Worm (Caenorhabditis elegans) whole organism, L4 larva: ENCODE data around the gene grsp-3.
A peak's percentile ranks its signal among the peaks of the same experiment; 100 is the strongest.

ENCODE experiments used
- F26F4.8 ChIP-seq: fragments of 200-800 bp; sonication (Bioruptor generic); conservative IDR thresholded peaks from 2 replicates; pipeline ENCODE4 v1.3.6; 2022; ENCODE audit warnings: missing genetic modification characterization, missing compliant biosample characterization
- F44E2.7 ChIP-seq: fragments of 200-800 bp; sonication (Bioruptor generic); IDR thresholded peaks from 2 replicates; pipeline ENCODE4 v2.1.2; 2022; ENCODE audit warnings: missing genetic modification characterization, missing compliant biosample characterization
- F49E8.2 ChIP-seq: sonication (generic microtip); optimal IDR thresholded peaks from 2 replicates; lab custom pipeline; 2016; ENCODE audit warnings: missing compliant biosample characterization, mild to moderate bottlenecking, missing genetic modification characterization, borderline replicate concordance
- R02D3.7 ChIP-seq: fragments of 150-350 bp; sonication (generic microtip); optimal IDR thresholded peaks from 3 replicates; lab custom pipeline; 2014; ENCODE audit warnings: missing biosample characterization, missing genetic modification characterization
- ZK337.2 ChIP-seq: fragments of 200-800 bp; sonication (Bioruptor generic); IDR thresholded peaks from 2 replicates; pipeline ENCODE4 v1.3.6; 2022; ENCODE audit warnings: missing genetic modification reagents, missing genetic modification characterization, missing compliant biosample characterization
- ZK546.5 ChIP-seq, 2 experiments: sonication (generic microtip); optimal IDR thresholded peaks; 2 replicates each; lab custom pipeline; 2017; ENCODE audit warnings: missing biosample characterization in 2 of 2, missing genetic modification characterization in 2 of 2
- aha-1 ChIP-seq: fragments of 150-350 bp; peaks from one replicate; lab custom pipeline; 2014; ENCODE audit warnings: missing biosample characterization, missing genetic modification characterization
- aly-2 ChIP-seq: sonication (generic microtip); optimal IDR thresholded peaks from 2 replicates; lab custom pipeline; 2018; ENCODE audit warnings: missing biosample characterization, missing genetic modification characterization
- ama-1 ChIP-seq: fragments of 150-350 bp; optimal IDR thresholded peaks from 2 replicates; lab custom pipeline; 2014; ENCODE audit warnings: inconsistent platforms, mixed read lengths
- ceh-20 ChIP-seq: fragments of 200-800 bp; sonication (Bioruptor generic); IDR thresholded peaks from 2 replicates; pipeline ENCODE4 v1.3.6; 2022; ENCODE audit warnings: missing genetic modification reagents, missing genetic modification characterization, missing compliant biosample characterization
- ceh-44 ChIP-seq: fragments of 200-800 bp; sonication (Bioruptor generic); IDR thresholded peaks from 2 replicates; pipeline ENCODE4 v1.3.6; 2022; ENCODE audit warnings: missing genetic modification reagents, missing genetic modification characterization, missing compliant biosample characterization
- ceh-62 ChIP-seq: sonication (generic microtip); optimal IDR thresholded peaks from 2 replicates; lab custom pipeline; 2017; ENCODE audit warnings: missing biosample characterization, missing genetic modification characterization
- ceh-82 ChIP-seq: sonication (generic microtip); optimal IDR thresholded peaks from 2 replicates; lab custom pipeline; 2017; ENCODE audit warnings: missing biosample characterization, missing genetic modification characterization
- daf-16 ChIP-seq, 3 experiments: sonication (generic microtip); optimal IDR thresholded peaks; 2 replicates each; lab custom pipeline; 2016 to 2017; ENCODE audit warnings: missing genetic modification characterization in 3 of 3, missing genetic modification reagents in 3 of 3, mild to moderate bottlenecking in 2 of 3, missing compliant biosample characterization in 2 of 3, missing biosample characterization in 1 of 3, moderate library complexity in 1 of 3
- daf-19 ChIP-seq: fragments of 200-800 bp; sonication (Bioruptor generic); conservative IDR thresholded peaks from 2 replicates; pipeline ENCODE4 v1.3.6; 2022; ENCODE audit warnings: missing genetic modification characterization, missing compliant biosample characterization
- dmd-8 ChIP-seq: fragments of 200-800 bp; sonication (Bioruptor generic); IDR thresholded peaks from 2 replicates; pipeline ENCODE4 v1.3.6; 2022; ENCODE audit warnings: missing genetic modification characterization, missing compliant biosample characterization
- dmd-9 ChIP-seq: fragments of 200-800 bp; sonication (Bioruptor generic); IDR thresholded peaks from 2 replicates; pipeline ENCODE4 v1.3.6; 2022; ENCODE audit warnings: missing genetic modification reagents, missing genetic modification characterization, missing compliant biosample characterization
- dpl-1 ChIP-seq: fragments of 150-350 bp; optimal IDR thresholded peaks from 2 replicates; lab custom pipeline; 2014; ENCODE audit warnings: missing biosample characterization, missing genetic modification reagents, missing genetic modification characterization
- dve-1 ChIP-seq: sonication (generic microtip); optimal IDR thresholded peaks from 2 replicates; lab custom pipeline; 2017; ENCODE audit warnings: antibody characterized with exemption, mild to moderate bottlenecking, missing genetic modification characterization, missing compliant biosample characterization; ENCODE audit not compliant: insufficient read depth
- egl-27 ChIP-seq: sonication (generic microtip); optimal IDR thresholded peaks from 3 replicates; lab custom pipeline; 2017; ENCODE audit warnings: missing biosample characterization, missing genetic modification reagents, missing genetic modification characterization
- hlh-11 ChIP-seq: fragments of 200-800 bp; sonication (Bioruptor generic); optimal IDR thresholded peaks from 2 replicates; lab custom pipeline; 2018; ENCODE audit warnings: mild to moderate bottlenecking, missing genetic modification characterization, missing compliant biosample characterization
- hlh-30 ChIP-seq: sonication (generic microtip); optimal IDR thresholded peaks from 2 replicates; lab custom pipeline; 2017; ENCODE audit warnings: antibody characterized with exemption, mild to moderate bottlenecking, missing genetic modification characterization, missing compliant biosample characterization; ENCODE audit not compliant: insufficient read depth
- jun-1 ChIP-seq: fragments of 150-350 bp; optimal IDR thresholded peaks from 2 replicates; lab custom pipeline; 2014; ENCODE audit warnings: missing biosample characterization, missing genetic modification reagents, missing genetic modification characterization
- lin-15B ChIP-seq: fragments of 150-350 bp; sonication (generic microtip); optimal IDR thresholded peaks from 3 replicates; lab custom pipeline; 2014; ENCODE audit warnings: missing biosample characterization, missing genetic modification characterization
- lin-29 ChIP-seq: fragments of 200-800 bp; sonication (Bioruptor generic); IDR thresholded peaks from 2 replicates; pipeline ENCODE4 v1.3.6; 2022; ENCODE audit warnings: missing genetic modification reagents, missing genetic modification characterization, missing compliant biosample characterization
- lin-38 ChIP-seq: fragments of 200-800 bp; sonication (Bioruptor generic); IDR thresholded peaks from 2 replicates; pipeline ENCODE4 v1.3.6; 2022; ENCODE audit warnings: missing genetic modification reagents, missing genetic modification characterization, missing compliant biosample characterization
- lsy-2 ChIP-seq, 2 experiments: fragments of 150-350 bp in 1 of 2; sonication (generic microtip) in 1 of 2; optimal IDR thresholded peaks; 2 replicates each; lab custom pipeline; 2014 to 2017; ENCODE audit warnings: missing biosample characterization in 2 of 2, missing genetic modification characterization in 2 of 2
- madf-5 ChIP-seq, 2 experiments: fragments of 200-800 bp; sonication (Bioruptor generic); IDR thresholded peaks; 2 replicates each; pipeline ENCODE4 v1.3.6; 2022; ENCODE audit warnings: missing compliant biosample characterization in 2 of 2, missing genetic modification characterization in 2 of 2
- mdl-1 ChIP-seq, 2 experiments: fragments of 150-350 bp in 1 of 2; sonication (generic microtip) in 1 of 2; optimal IDR thresholded peaks; 2 replicates each; lab custom pipeline; 2014 to 2017; ENCODE audit warnings: missing biosample characterization in 2 of 2, missing genetic modification characterization in 2 of 2
- mep-1 ChIP-seq: fragments of 150-350 bp; sonication (generic microtip); optimal IDR thresholded peaks from 3 replicates; lab custom pipeline; 2014; ENCODE audit warnings: missing biosample characterization, missing genetic modification characterization
- mes-2 ChIP-seq: sonication (generic microtip); optimal IDR thresholded peaks from 2 replicates; lab custom pipeline; 2016; ENCODE audit warnings: missing genotype, mild to moderate bottlenecking, missing genetic modification characterization, missing compliant biosample characterization; ENCODE audit not compliant: poor library complexity, severe bottlenecking
- mxl-3 ChIP-seq: fragments of 200-800 bp; sonication (Bioruptor generic); optimal IDR thresholded peaks from 2 replicates; lab custom pipeline; 2018; ENCODE audit warnings: mild to moderate bottlenecking, missing genetic modification characterization, missing compliant biosample characterization
- nhr-102 ChIP-seq: sonication (generic microtip); optimal IDR thresholded peaks from 2 replicates; lab custom pipeline; 2016; ENCODE audit warnings: mild to moderate bottlenecking, missing genetic modification characterization, moderate library complexity, missing compliant biosample characterization
- nhr-25 ChIP-seq: sonication (generic microtip); optimal IDR thresholded peaks from 2 replicates; lab custom pipeline; 2017; ENCODE audit warnings: missing genetic modification characterization, mild to moderate bottlenecking, missing compliant biosample characterization, antibody characterized with exemption, moderate library complexity, borderline replicate concordance; ENCODE audit not compliant: insufficient read depth
- nhr-28 ChIP-seq: fragments of 150-350 bp; optimal IDR thresholded peaks from 2 replicates; lab custom pipeline; 2014; ENCODE audit warnings: missing biosample characterization, missing genetic modification characterization
- nhr-6 ChIP-seq: fragments of 150-350 bp; optimal IDR thresholded peaks from 2 replicates; lab custom pipeline; 2014; ENCODE audit warnings: missing biosample characterization, missing genetic modification characterization
- nhr-77 ChIP-seq: fragments of 150-350 bp; optimal IDR thresholded peaks from 2 replicates; lab custom pipeline; 2014; ENCODE audit warnings: missing biosample characterization, missing genetic modification characterization
- saeg-2 ChIP-seq: fragments of 200-800 bp; sonication (Bioruptor generic); IDR thresholded peaks from 2 replicates; pipeline ENCODE4 v1.3.6; 2022; ENCODE audit warnings: missing genetic modification reagents, missing genetic modification characterization, missing compliant biosample characterization
- unc-62 ChIP-seq, 3 experiments: fragments of 150-350 bp in 1 of 3; sonication (generic microtip); optimal IDR thresholded peaks in 2 of 3; peaks in 1 of 3; 1 replicate in 1 of 3; 2 replicates in 2 of 3; lab custom pipeline; 2014 to 2017; ENCODE audit warnings: missing biosample characterization in 3 of 3, missing genetic modification characterization in 3 of 3, missing genetic modification reagents in 3 of 3, missing genotype in 1 of 3
- vab-7 ChIP-seq: fragments of 200-800 bp; sonication (Bioruptor generic); IDR thresholded peaks from 2 replicates; pipeline ENCODE4 v1.3.6; 2022; ENCODE audit warnings: missing genetic modification reagents, missing genetic modification characterization, missing compliant biosample characterization

The grsp-3 gene

DNA sequence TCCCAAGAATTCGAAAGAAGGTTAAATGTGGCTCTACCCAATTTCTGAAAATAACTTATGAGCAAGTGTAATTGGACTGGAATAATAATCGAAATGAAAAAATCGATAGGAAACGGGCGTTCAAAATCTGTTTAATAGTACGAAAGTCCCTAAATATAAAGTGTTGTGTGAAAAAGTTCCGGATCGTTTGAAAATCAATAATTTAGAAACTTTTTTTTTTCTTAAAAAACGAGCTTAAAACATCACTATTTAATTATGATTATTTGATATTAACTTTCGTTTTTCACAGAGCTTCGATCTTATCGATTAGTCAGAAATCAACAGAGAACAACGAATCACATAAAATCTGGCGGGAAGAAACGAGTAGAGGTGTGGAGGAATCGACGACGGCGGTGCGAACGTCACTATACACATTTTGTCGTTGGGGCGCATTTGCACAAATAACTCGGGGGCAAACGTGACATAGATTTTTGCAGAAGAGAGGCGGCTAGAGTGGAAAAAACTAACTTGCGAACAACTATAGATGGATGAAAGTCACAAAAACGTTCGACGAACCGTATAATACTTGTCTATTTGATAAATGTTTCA, 13.0 kb upstream of the grsp-3 start, which contains the start of gene hecd-1:
Gene hecd-1 (minus strand): TSS at position 51 of the 588 bp plus-strand sequence.
- no peak for TF ChIP-seq aly-2 (tag; lab: Kevin White, UChicago)
- peak in 1 of 2 experiments; percentile 56 for TF ChIP-seq lsy-2 (tag; optimal IDR thresholded peaks at IDR 0.05; lab: Kevin White, UChicago)
- TF ChIP-seq mes-2 (tag; lab: Kevin White, UChicago) = peak; percentile 13
- no peak for TF ChIP-seq nhr-6
- TF ChIP-seq mep-1 (tag; lab: Kevin White, UChicago) = peak; percentile 23
- TF ChIP-seq dpl-1 = peak; percentile 20
- TF ChIP-seq aha-1 = peak; percentile 79
- TF ChIP-seq mxl-3 (GFP tag; lab: Kevin White, UChicago) = peak; percentile 37
- TF ChIP-seq mdl-1 (tag; optimal IDR thresholded peaks at IDR 0.05; lab: Kevin White, UChicago) = peak in 1 of 2 experiments; percentile 25
- TF ChIP-seq hlh-11 (tag; lab: Kevin White, UChicago) = peak; percentile 14
- TF ChIP-seq lin-38 = peak; percentile 68
- peak; percentile 40 for TF ChIP-seq nhr-28 (tag; lab: Kevin White, UChicago)
- TF ChIP-seq ZK337.2 (GFP tag; lab: Robert Waterston, UW) = no peak
- peak; percentile 16 for TF ChIP-seq dve-1 (tag; lab: Kevin White, UChicago)
- peak; percentile 79 for TF ChIP-seq hlh-30 (tag; lab: Kevin White, UChicago)

DNA sequence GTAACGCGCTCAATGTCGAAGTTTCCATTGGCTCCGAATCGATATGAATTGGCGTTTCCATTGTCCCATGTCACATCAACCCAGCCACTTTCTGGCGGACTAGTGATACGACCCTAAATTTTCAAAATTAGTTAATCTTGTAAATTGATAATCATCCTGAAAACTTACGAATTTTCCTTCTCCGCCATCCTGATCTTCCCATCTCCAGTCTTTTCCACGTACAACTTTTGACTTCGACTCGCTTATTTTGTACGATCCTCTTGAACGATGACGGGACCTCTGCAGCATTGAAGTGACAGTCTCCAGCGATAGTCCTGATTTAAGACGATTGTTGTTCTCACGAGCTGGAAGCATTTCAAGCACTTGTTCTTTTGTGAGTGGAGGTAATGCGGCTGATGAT, 7.4 kb upstream of the grsp-3 start:
- TF ChIP-seq madf-5 (GFP tag; IDR thresholded peaks at IDR 0.05; lab: Robert Waterston, UW) = no peak
- TF ChIP-seq unc-62 (GFP tag; optimal IDR thresholded peaks at IDR 0.05 in 1 of 2; lab: Kevin White, UChicago) = peak in 1 of 2 experiments; percentile 97
- no peak for TF ChIP-seq unc-62 (tag; optimal IDR thresholded peaks at IDR 0.05; lab: Kevin White, UChicago)
- no peak for TF ChIP-seq F44E2.7 (GFP tag; lab: Robert Waterston, UW)
- no peak for TF ChIP-seq R02D3.7 (tag; lab: Kevin White, UChicago)
- TF ChIP-seq ceh-62 (tag; lab: Kevin White, UChicago) = no peak
- TF ChIP-seq ZK546.5 (tag; optimal IDR thresholded peaks at IDR 0.05; lab: Kevin White, UChicago) = no peak

DNA sequence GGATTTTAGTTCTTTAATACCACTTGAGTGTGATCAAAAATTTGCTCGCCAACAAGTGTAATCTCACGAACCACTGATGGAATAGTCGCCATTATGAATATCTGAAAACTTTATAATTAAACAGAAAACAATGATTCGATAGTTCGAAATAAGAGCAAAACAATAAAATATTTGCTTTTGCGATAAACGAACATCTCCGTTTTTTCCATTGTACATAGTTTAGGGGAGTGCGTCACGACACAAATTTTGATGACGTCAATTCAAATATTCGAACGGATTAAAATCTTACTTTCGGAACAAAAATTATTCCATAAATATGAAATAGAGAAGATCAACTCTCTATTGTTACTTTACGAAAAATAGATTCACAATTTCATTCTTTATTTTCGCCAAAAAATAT, 2.3 kb upstream of the grsp-3 start, which contains the start of gene mutd-1:
Gene mutd-1 (minus strand): TSS at position 101 of the 400 bp plus-strand sequence.
- TF ChIP-seq lsy-2 (tag; optimal IDR thresholded peaks at IDR 0.05; lab: Kevin White, UChicago) = peak in 1 of 2 experiments; percentile 6
- no peak for TF ChIP-seq nhr-77 (tag; lab: Kevin White, UChicago)
- peak; percentile 1 for TF ChIP-seq aha-1

DNA sequence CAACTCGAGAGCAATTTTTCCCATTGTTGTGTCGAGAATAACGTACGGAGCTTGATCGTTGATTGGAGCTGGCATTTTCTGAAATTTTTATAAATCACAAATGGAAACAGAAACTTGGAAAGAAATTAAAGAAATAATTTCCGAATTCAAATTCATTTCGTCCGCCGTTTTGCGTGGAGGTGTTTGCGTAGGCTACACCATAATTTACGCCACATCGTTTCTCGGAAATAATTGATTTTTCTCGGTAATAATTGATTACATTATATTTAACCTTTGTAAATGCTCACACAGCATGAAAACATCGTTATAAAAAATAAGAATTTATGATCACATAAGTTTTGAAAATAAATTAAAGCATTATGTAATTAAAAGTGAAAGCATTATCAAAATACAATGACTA, 1.4 kb upstream of the grsp-3 start, which contains the start of gene cyn-12:
Gene cyn-12 (minus strand): TSS at position 78 of the 400 bp plus-strand sequence.
- TF ChIP-seq nhr-25 = no peak
- TF ChIP-seq egl-27 (tag; lab: Kevin White, UChicago) = no peak
- TF ChIP-seq dpl-1 = peak; percentile 33
- peak in 1 of 2 experiments; percentile 43 for TF ChIP-seq lsy-2 (tag; optimal IDR thresholded peaks at IDR 0.05; lab: Kevin White, UChicago)
- TF ChIP-seq F26F4.8 (GFP tag; lab: Robert Waterston, UW) = no peak
- TF ChIP-seq dmd-9 (GFP tag; lab: Robert Waterston, UW) = no peak
- no peak for TF ChIP-seq daf-19 (GFP tag; lab: Robert Waterston, UW)
- TF ChIP-seq dve-1 (tag; lab: Kevin White, UChicago) = peak; percentile 7
- no peak for TF ChIP-seq vab-7 (GFP tag; lab: Robert Waterston, UW)
- TF ChIP-seq ceh-44 = no peak
- TF ChIP-seq mdl-1 (tag; optimal IDR thresholded peaks at IDR 0.05; lab: Kevin White, UChicago) = no peak
- TF ChIP-seq aly-2 (tag; lab: Kevin White, UChicago) = no peak
- TF ChIP-seq nhr-6 = no peak
- TF ChIP-seq ceh-82 (tag; lab: Kevin White, UChicago) = no peak
- TF ChIP-seq ceh-20 (GFP tag; lab: Robert Waterston, UW) = no peak
- TF ChIP-seq nhr-102 (tag; lab: Kevin White, UChicago) = no peak
- no peak for TF ChIP-seq mep-1 (tag; lab: Kevin White, UChicago)
- TF ChIP-seq lin-15B = no peak
- TF ChIP-seq ama-1 (lab: Kevin White, UChicago) = peak; percentile 11
- no peak for TF ChIP-seq lin-29 (GFP tag; lab: Robert Waterston, UW)
- no peak for TF ChIP-seq saeg-2 (GFP tag; lab: Robert Waterston, UW)
- TF ChIP-seq hlh-30 (tag; lab: Kevin White, UChicago) = no peak
- TF ChIP-seq F49E8.2 (tag; lab: Kevin White, UChicago) = no peak
- TF ChIP-seq daf-16 (GFP tag; optimal IDR thresholded peaks at IDR 0.05; lab: Kevin White, UChicago) = no peak
- TF ChIP-seq daf-16 (tag; optimal IDR thresholded peaks at IDR 0.05; lab: Kevin White, UChicago) = no peak
- TF ChIP-seq unc-62 (GFP tag; optimal IDR thresholded peaks at IDR 0.05 in 1 of 2; lab: Kevin White, UChicago) = peak in 1 of 2 experiments; percentile 61
- TF ChIP-seq unc-62 (tag; optimal IDR thresholded peaks at IDR 0.05; lab: Kevin White, UChicago) = no peak
- TF ChIP-seq mes-2 (tag; lab: Kevin White, UChicago) = peak; percentile 52
- TF ChIP-seq jun-1 (tag; lab: Kevin White, UChicago) = no peak
- TF ChIP-seq aha-1 = no peak
- TF ChIP-seq dmd-8 (GFP tag; lab: Robert Waterston, UW) = no peak
